Worm (Caenorhabditis elegans) whole organism, L3 larva: Measurements from ENCODE around the gene tbg-1.

Source experiments
- R02D3.7 ChIP-seq: fragments of 150-350 bp; optimal IDR thresholded peaks from 2 replicates; lab custom pipeline; 2014; ENCODE audit warnings: missing biosample characterization, missing genetic modification characterization
- ama-1 ChIP-seq: fragments of 150-350 bp; optimal IDR thresholded peaks from 2 replicates; lab custom pipeline; 2018
- ceh-16 ChIP-seq: sonication (generic microtip); optimal IDR thresholded peaks from 2 replicates; lab custom pipeline; 2017; ENCODE audit warnings: missing biosample characterization, missing genetic modification characterization
- ceh-28 ChIP-seq: fragments of 150-350 bp; optimal IDR thresholded peaks from 2 replicates; lab custom pipeline; 2014; ENCODE audit warnings: missing biosample characterization, missing genetic modification reagents, missing genetic modification characterization
- ceh-82 ChIP-seq: fragments of 150-350 bp; optimal IDR thresholded peaks from 2 replicates; lab custom pipeline; 2014; ENCODE audit warnings: missing biosample characterization, missing genetic modification characterization
- ceh-9 ChIP-seq: sonication (generic microtip); optimal IDR thresholded peaks from 2 replicates; lab custom pipeline; 2018; ENCODE audit warnings: missing biosample characterization, missing genetic modification characterization
- daf-12 ChIP-seq: fragments of 150-350 bp; optimal IDR thresholded peaks from 2 replicates; lab custom pipeline; 2014; ENCODE audit warnings: missing biosample characterization, missing genetic modification reagents, missing genetic modification characterization
- egl-5 ChIP-seq: fragments of 150-350 bp; optimal IDR thresholded peaks from 2 replicates; lab custom pipeline; 2017; ENCODE audit warnings: missing biosample characterization, missing genetic modification reagents, missing genetic modification characterization, inconsistent platforms
- elt-1 ChIP-seq: fragments of 150-350 bp; optimal IDR thresholded peaks from 2 replicates; lab custom pipeline; 2014; ENCODE audit warnings: missing biosample characterization, missing genetic modification characterization
- elt-2 ChIP-seq: sonication (generic microtip); optimal IDR thresholded peaks from 2 replicates; lab custom pipeline; 2016; ENCODE audit warnings: missing genetic modification reagents, mild to moderate bottlenecking, missing genetic modification characterization, missing compliant biosample characterization
- fkh-2 ChIP-seq: fragments of 150-350 bp; optimal IDR thresholded peaks from 2 replicates; lab custom pipeline; 2014; ENCODE audit warnings: missing biosample characterization, missing genetic modification reagents, missing genetic modification characterization
- hmg-11 ChIP-seq: sonication (generic microtip); optimal IDR thresholded peaks from 2 replicates; lab custom pipeline; 2016; ENCODE audit warnings: missing genetic modification characterization, missing compliant biosample characterization
- jun-1 ChIP-seq: fragments of 150-350 bp; optimal IDR thresholded peaks from 2 replicates; lab custom pipeline; 2014; ENCODE audit warnings: missing biosample characterization, missing genetic modification reagents, missing genetic modification characterization
- lin-15B ChIP-seq: fragments of 150-350 bp; optimal IDR thresholded peaks from 2 replicates; lab custom pipeline; 2014; ENCODE audit warnings: missing biosample characterization, missing genetic modification characterization
- lsy-12 ChIP-seq: sonication (generic microtip); optimal IDR thresholded peaks from 2 replicates; lab custom pipeline; 2016; ENCODE audit warnings: mild to moderate bottlenecking, missing genetic modification characterization, missing compliant biosample characterization
- mdl-1 ChIP-seq: fragments of 150-350 bp; optimal IDR thresholded peaks from 2 replicates; lab custom pipeline; 2014; ENCODE audit warnings: missing biosample characterization, missing genetic modification characterization
- nfya-1 ChIP-seq: sonication (generic microtip); optimal IDR thresholded peaks from 2 replicates; lab custom pipeline; 2017; ENCODE audit warnings: missing genetic modification characterization, mild to moderate bottlenecking, missing compliant biosample characterization, antibody characterized with exemption, moderate library complexity; ENCODE audit not compliant: insufficient read depth
- nhr-23 ChIP-seq: fragments of 150-350 bp; optimal IDR thresholded peaks from 2 replicates; lab custom pipeline; 2014; ENCODE audit warnings: missing biosample characterization, missing genetic modification reagents, missing genetic modification characterization
- nhr-237 ChIP-seq: fragments of 150-350 bp; optimal IDR thresholded peaks from 2 replicates; lab custom pipeline; 2014; ENCODE audit warnings: missing biosample characterization, missing genetic modification characterization
- nhr-25 ChIP-seq: sonication (generic microtip); optimal IDR thresholded peaks from 2 replicates; lab custom pipeline; 2017; ENCODE audit warnings: missing biosample characterization, missing genetic modification characterization
- nhr-28 ChIP-seq: fragments of 150-350 bp; optimal IDR thresholded peaks from 2 replicates; lab custom pipeline; 2014; ENCODE audit warnings: missing biosample characterization, missing genetic modification characterization
- nhr-67 ChIP-seq: fragments of 150-350 bp; optimal IDR thresholded peaks from 2 replicates; lab custom pipeline; 2014; ENCODE audit warnings: missing biosample characterization, missing genetic modification characterization
- nhr-76 ChIP-seq: fragments of 150-350 bp; sonication (generic microtip); optimal IDR thresholded peaks from 5 replicates; lab custom pipeline; 2014; ENCODE audit warnings: missing biosample characterization, missing genetic modification characterization
- nhr-77 ChIP-seq: fragments of 150-350 bp; optimal IDR thresholded peaks from 2 replicates; lab custom pipeline; 2014; ENCODE audit warnings: missing biosample characterization, missing genetic modification characterization
- pha-4 ChIP-seq: fragments of 150-350 bp; optimal IDR thresholded peaks from 2 replicates; lab custom pipeline; 2014; ENCODE audit warnings: missing biosample characterization, missing genetic modification reagents, missing genetic modification characterization
- sea-2 ChIP-seq: fragments of 150-350 bp; sonication (generic microtip); optimal IDR thresholded peaks from 4 replicates; lab custom pipeline; 2014; ENCODE audit warnings: missing biosample characterization, missing genetic modification reagents, missing genetic modification characterization
- skn-1 ChIP-seq: fragments of 150-350 bp; optimal IDR thresholded peaks from 2 replicates; lab custom pipeline; 2014; ENCODE audit warnings: missing biosample characterization, missing genetic modification characterization
- snpc-4 ChIP-seq: fragments of 150-350 bp; optimal IDR thresholded peaks from 2 replicates; lab custom pipeline; 2014; ENCODE audit warnings: missing biosample characterization, missing genetic modification characterization
- unc-62 ChIP-seq: fragments of 150-350 bp; sonication (generic microtip); optimal IDR thresholded peaks from 4 replicates; lab custom pipeline; 2014; ENCODE audit warnings: missing biosample characterization, missing genetic modification reagents, missing genetic modification characterization
- zag-1 ChIP-seq: fragments of 150-350 bp; optimal IDR thresholded peaks from 2 replicates; lab custom pipeline; 2014; ENCODE audit warnings: missing biosample characterization, missing genetic modification characterization

tbg-1 gene

DNA sequence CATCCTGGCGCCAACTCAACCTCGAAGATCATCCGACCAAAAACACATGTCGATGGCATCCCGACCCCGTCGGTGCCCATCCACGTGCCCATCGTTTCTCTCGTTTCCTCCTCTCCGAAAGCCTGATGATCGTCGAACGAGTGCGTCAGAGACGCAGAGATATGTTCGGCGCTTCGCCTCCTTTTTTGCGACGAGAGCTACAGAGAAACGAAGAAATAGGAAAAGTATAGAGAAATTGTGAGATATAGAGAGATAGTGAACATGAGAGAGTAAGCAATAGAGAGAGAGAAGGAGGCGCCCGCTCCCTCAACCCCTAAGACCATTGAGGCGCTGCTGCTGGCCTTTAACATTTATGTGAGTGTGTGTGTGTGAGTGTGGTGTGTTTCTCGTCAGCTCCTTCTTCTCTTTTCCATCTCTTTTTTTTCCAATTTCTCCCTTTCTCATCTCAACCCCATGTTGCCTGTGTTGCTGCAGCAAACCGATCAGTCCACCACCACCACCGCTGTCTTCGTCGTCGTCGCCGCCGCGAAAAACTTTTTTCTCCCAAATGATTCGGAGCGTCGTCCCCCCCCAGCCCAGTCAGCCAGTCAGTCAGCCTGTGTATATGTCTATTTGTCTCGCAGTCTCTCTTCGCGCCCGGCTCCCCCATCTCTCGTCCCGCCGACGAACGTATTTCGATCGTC, 9.7 kb downstream of the tbg-1 start, which contains the start of gene hlh-11 (continued):
- no peak for TF ChIP-seq sea-2 (GFP tag; lab: Kevin White, UChicago)
- peak; percentile 80 for TF ChIP-seq nhr-23 (tag; lab: Kevin White, UChicago)
- TF ChIP-seq daf-12 (tag; lab: Kevin White, UChicago), result peak; percentile 11

ce11 chrIII:9617599-9618262, 11.2 kb downstream of the tbg-1 start:
- TF ChIP-seq elt-2, result peak; percentile 1
- TF ChIP-seq nhr-77, result no peak
- peak; percentile 78 for TF ChIP-seq nhr-25 (tag; lab: Kevin White, UChicago)
- TF ChIP-seq nhr-76 (tag; lab: Kevin White, UChicago), result no peak
- TF ChIP-seq unc-62 (GFP tag; lab: Kevin White, UChicago), result no peak
- peak; percentile 13 for TF ChIP-seq hmg-11
- no peak for TF ChIP-seq nhr-237 (tag; lab: Kevin White, UChicago)
- TF ChIP-seq nfya-1 (tag; lab: Kevin White, UChicago), result peak; percentile 91

ce11 chrIII:9616933-9617332, 12.0 kb downstream of the tbg-1 start:
- TF ChIP-seq egl-5 (tag; lab: Kevin White, UChicago), result no peak
- TF ChIP-seq fkh-2 (tag; lab: Kevin White, UChicago), result no peak
- no peak for TF ChIP-seq jun-1 (tag; lab: Kevin White, UChicago)
- TF ChIP-seq elt-2, result no peak
- no peak for TF ChIP-seq daf-12 (tag; lab: Kevin White, UChicago)
- no peak for TF ChIP-seq nhr-77
- no peak for TF ChIP-seq skn-1
- TF ChIP-seq ceh-28 (tag; lab: Kevin White, UChicago), result no peak
- TF ChIP-seq R02D3.7 (tag; lab: Kevin White, UChicago), result no peak
- no peak for TF ChIP-seq ceh-82 (tag; lab: Kevin White, UChicago)
- no peak for TF ChIP-seq ama-1 (lab: Kevin White, UChicago)
- TF ChIP-seq ceh-9, result no peak
- no peak for TF ChIP-seq nhr-28 (tag; lab: Kevin White, UChicago)

- TF ChIP-seq unc-62 (GFP tag; lab: Kevin White, UChicago), result no peak
- TF ChIP-seq nhr-23 (tag; lab: Kevin White, UChicago), result peak; percentile 45
- TF ChIP-seq daf-12 (tag; lab: Kevin White, UChicago), result no peak
- no peak for TF ChIP-seq ceh-16 (tag; lab: Kevin White, UChicago)
- peak; percentile 12 for TF ChIP-seq elt-2
- no peak for TF ChIP-seq nhr-67 (tag; lab: Kevin White, UChicago)
- TF ChIP-seq nfya-1 (tag; lab: Kevin White, UChicago), result peak; percentile 66
- TF ChIP-seq snpc-4 (tag; lab: Kevin White, UChicago), result peak; percentile 4
- no peak for TF ChIP-seq fkh-2 (tag; lab: Kevin White, UChicago)
- peak; percentile 39 for TF ChIP-seq lin-15B (tag; lab: Kevin White, UChicago)
- TF ChIP-seq hmg-11, result peak; percentile 26
- TF ChIP-seq nhr-25 (tag; lab: Kevin White, UChicago), result peak; percentile 27
- no peak for TF ChIP-seq elt-1 (tag; lab: Kevin White, UChicago)
- TF ChIP-seq ceh-28 (tag; lab: Kevin White, UChicago), result peak; percentile 46
- peak; percentile 62 for TF ChIP-seq pha-4 (tag; lab: Kevin White, UChicago)
Measured at ce11 chrIII:9616426-9616825, 12.5 kb downstream of the tbg-1 start, which contains the start of gene hcp-3. hcp-3 (minus strand) TSS chrIII:9616470.

DNA sequence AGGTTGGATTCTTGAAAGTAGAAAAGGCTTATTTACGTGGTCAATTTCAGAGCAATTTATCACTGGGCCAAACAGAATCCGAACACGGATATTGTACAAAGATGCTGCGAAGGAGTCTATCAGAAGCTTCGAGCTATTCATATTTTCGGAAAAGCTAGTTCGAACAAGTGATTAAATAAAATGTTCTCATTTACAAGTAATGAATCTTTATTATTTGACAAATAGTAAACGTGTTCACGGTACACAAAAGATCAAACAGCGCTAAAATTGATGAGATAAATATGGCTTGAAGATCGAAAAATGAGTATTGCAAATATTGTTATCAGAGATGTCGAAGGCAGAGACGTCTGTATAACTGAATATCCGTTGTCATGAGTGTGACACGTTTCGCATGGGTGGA, 13.8 kb downstream of the tbg-1 start:
- TF ChIP-seq lsy-12 (tag; lab: Kevin White, UChicago) (no peak), nhr-25 (tag; lab: Kevin White, UChicago) (no peak), zag-1 (tag; lab: Kevin White, UChicago) (no peak), nhr-67 (tag; lab: Kevin White, UChicago) (no peak), skn-1 (no peak), elt-2 (no peak), sea-2 (GFP tag; lab: Kevin White, UChicago) (no peak), ama-1 (lab: Kevin White, UChicago) (no peak), mdl-1 (no peak), egl-5 (tag; lab: Kevin White, UChicago) (no peak), jun-1 (tag; lab: Kevin White, UChicago) (no peak), unc-62 (GFP tag; lab: Kevin White, UChicago) (no peak)
- TF ChIP-seq, all 47 proteins: peak for 0
